Fruit fly (Drosophila melanogaster): ENCODE data around the gene Osi11.

DNA sequence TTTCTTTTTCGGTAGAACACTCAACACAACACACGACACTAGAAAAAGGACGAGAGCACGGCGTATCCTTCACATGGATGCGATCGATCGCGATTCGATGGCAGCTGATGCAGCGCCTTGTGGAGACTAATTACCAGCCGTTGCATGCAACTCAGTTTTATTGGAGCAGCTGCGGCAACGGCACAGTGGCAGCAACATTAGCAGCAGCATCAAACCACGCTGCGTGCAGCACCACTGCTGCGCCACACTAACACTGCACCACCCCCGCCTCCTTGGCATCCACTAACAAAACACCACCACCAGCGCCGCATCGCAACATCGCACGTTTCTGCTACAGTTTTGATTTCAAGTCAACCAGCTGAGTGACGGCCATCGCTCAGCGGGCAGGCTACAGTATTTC, 46.9 kb downstream of the Osi11 start, which contains the start of gene Osi4:
- TF ChIP-seq OdsH (GFP tag; optimal IDR thresholded peaks at IDR 0.05) (no peak), Dfd (GFP tag; optimal IDR thresholded peaks at IDR 0.05) (no peak), psq (GFP tag; optimal IDR thresholded peaks at IDR 0.05) (no peak), h (GFP tag; optimal IDR thresholded peaks at IDR 0.05) (no peak), brk (GFP tag; optimal IDR thresholded peaks at IDR 0.05) (no peak), pan (optimal IDR thresholded peaks at IDR 0.05) (no peak)

All from whole organism, wandering third instar larva.